Worm (Caenorhabditis elegans) whole organism, late embryonic: ENCODE data around the gene fbxb-47.

Experiments
- C38D4.7 ChIP-seq: fragments of 200-800 bp; sonication (Bioruptor generic); optimal IDR thresholded peaks from 2 replicates; lab custom pipeline; 2018; ENCODE audit warnings: mild to moderate bottlenecking, missing genetic modification characterization, moderate library complexity, missing compliant biosample characterization
- F13H6.1 ChIP-seq: sonication (generic microtip); optimal IDR thresholded peaks from 2 replicates; lab custom pipeline; 2016; ENCODE audit warnings: missing genetic modification characterization, missing compliant biosample characterization
- K02D7.2 ChIP-seq: sonication (generic microtip); optimal IDR thresholded peaks from 2 replicates; lab custom pipeline; 2017; ENCODE audit warnings: mild to moderate bottlenecking, missing genetic modification characterization, missing compliant biosample characterization
- K09A11.1 ChIP-seq: sonication (generic microtip); optimal IDR thresholded peaks from 2 replicates; lab custom pipeline; 2017; ENCODE audit warnings: antibody characterized with exemption, mild to moderate bottlenecking, missing genetic modification characterization, missing compliant biosample characterization; ENCODE audit not compliant: insufficient read depth
- T23F11.4 ChIP-seq: fragments of 200-800 bp; sonication (Bioruptor generic); optimal IDR thresholded peaks from 2 replicates; lab custom pipeline; 2018; ENCODE audit warnings: mild to moderate bottlenecking, missing genetic modification characterization, missing compliant biosample characterization
- Y22D7AL.16 ChIP-seq: sonication (generic microtip); optimal IDR thresholded peaks from 2 replicates; lab custom pipeline; 2016; ENCODE audit warnings: missing genetic modification characterization, missing compliant biosample characterization
- ahr-1 ChIP-seq: sonication (generic microtip); optimal IDR thresholded peaks from 2 replicates; lab custom pipeline; 2016; ENCODE audit warnings: missing genetic modification characterization, missing compliant biosample characterization
- ceh-24 ChIP-seq: sonication (generic microtip); optimal IDR thresholded peaks from 2 replicates; lab custom pipeline; 2016; ENCODE audit warnings: mild to moderate bottlenecking, missing genetic modification characterization, missing compliant biosample characterization
- ceh-30 ChIP-seq: fragments of 150-350 bp; optimal IDR thresholded peaks from 2 replicates; lab custom pipeline; 2014; ENCODE audit warnings: missing biosample characterization, missing genetic modification characterization
- ceh-31 ChIP-seq: sonication (generic microtip); optimal IDR thresholded peaks from 2 replicates; lab custom pipeline; 2016; ENCODE audit warnings: missing genetic modification characterization, missing compliant biosample characterization
- ceh-34 ChIP-seq: sonication (generic microtip); optimal IDR thresholded peaks from 2 replicates; lab custom pipeline; 2016; ENCODE audit warnings: mild to moderate bottlenecking, missing genetic modification characterization, missing compliant biosample characterization
- ceh-45 ChIP-seq: fragments of 200-800 bp; sonication (Bioruptor generic); IDR thresholded peaks from 2 replicates; pipeline ENCODE4 v1.3.6; 2022; ENCODE audit warnings: missing genetic modification reagents, missing genetic modification characterization, missing compliant biosample characterization
- ceh-48 ChIP-seq: sonication (generic microtip); optimal IDR thresholded peaks from 2 replicates; lab custom pipeline; 2016; ENCODE audit warnings: missing genetic modification characterization, inconsistent platforms, missing compliant biosample characterization
- ceh-6 ChIP-seq: fragments of 200-800 bp; sonication (Bioruptor generic); optimal IDR thresholded peaks from 2 replicates; lab custom pipeline; 2018; ENCODE audit warnings: mild to moderate bottlenecking, missing genetic modification characterization, missing compliant biosample characterization
- ceh-9 ChIP-seq: sonication (generic microtip); optimal IDR thresholded peaks from 2 replicates; lab custom pipeline; 2016; ENCODE audit warnings: mild to moderate bottlenecking, missing genetic modification characterization, inconsistent platforms, missing compliant biosample characterization
- che-1 ChIP-seq: sonication (generic microtip); optimal IDR thresholded peaks from 2 replicates; lab custom pipeline; 2016; ENCODE audit warnings: mild to moderate bottlenecking, missing genetic modification characterization, missing compliant biosample characterization
- dve-1 ChIP-seq: sonication (generic microtip); optimal IDR thresholded peaks from 2 replicates; lab custom pipeline; 2017; ENCODE audit warnings: antibody characterized with exemption, mild to moderate bottlenecking, missing genetic modification characterization, missing compliant biosample characterization
- eyg-1 ChIP-seq: sonication (generic microtip); optimal IDR thresholded peaks from 2 replicates; lab custom pipeline; 2016; ENCODE audit warnings: missing genotype, missing genetic modification characterization, missing compliant biosample characterization
- fax-1 ChIP-seq: sonication (generic microtip); optimal IDR thresholded peaks from 2 replicates; lab custom pipeline; 2016; ENCODE audit warnings: missing genotype, missing genetic modification characterization, missing compliant biosample characterization
- fkh-10 ChIP-seq: fragments of 150-350 bp; optimal IDR thresholded peaks from 2 replicates; lab custom pipeline; 2014; ENCODE audit warnings: missing biosample characterization, missing genetic modification reagents, missing genetic modification characterization
- fkh-6 ChIP-seq: sonication (generic microtip); optimal IDR thresholded peaks from 2 replicates; lab custom pipeline; 2016; ENCODE audit warnings: missing genetic modification characterization, missing compliant biosample characterization
- hlh-6 ChIP-seq: sonication (generic microtip); optimal IDR thresholded peaks from 2 replicates; lab custom pipeline; 2016; ENCODE audit warnings: missing genotype, missing genetic modification characterization, missing compliant biosample characterization
- hlh-8 ChIP-seq: sonication (generic microtip); optimal IDR thresholded peaks from 2 replicates; lab custom pipeline; 2016; ENCODE audit warnings: missing genotype, missing genetic modification characterization, missing compliant biosample characterization
- madf-2 ChIP-seq: sonication (generic microtip); optimal IDR thresholded peaks from 2 replicates; lab custom pipeline; 2017; ENCODE audit warnings: missing genetic modification characterization, missing compliant biosample characterization
- mec-3 ChIP-seq: sonication (generic microtip); optimal IDR thresholded peaks from 2 replicates; lab custom pipeline; 2016; ENCODE audit warnings: borderline replicate concordance, missing genetic modification characterization, missing compliant biosample characterization
- nfya-1 ChIP-seq: sonication (generic microtip); optimal IDR thresholded peaks from 2 replicates; lab custom pipeline; 2017; ENCODE audit warnings: missing genetic modification characterization, mild to moderate bottlenecking, missing compliant biosample characterization, antibody characterized with exemption, moderate library complexity
- nhr-11 ChIP-seq: fragments of 150-350 bp; optimal IDR thresholded peaks from 2 replicates; lab custom pipeline; 2014; ENCODE audit warnings: missing biosample characterization, missing genetic modification characterization
- npax-4 ChIP-seq: sonication (generic microtip); optimal IDR thresholded peaks from 2 replicates; lab custom pipeline; 2016; ENCODE audit warnings: missing genetic modification characterization, missing compliant biosample characterization
- odd-2 ChIP-seq: sonication (generic microtip); optimal IDR thresholded peaks from 2 replicates; lab custom pipeline; 2017; ENCODE audit warnings: antibody characterized with exemption, mild to moderate bottlenecking, missing genetic modification characterization, missing compliant biosample characterization
- pat-9 ChIP-seq: fragments of 200-800 bp; sonication (Bioruptor generic); optimal IDR thresholded peaks from 2 replicates; lab custom pipeline; 2018; ENCODE audit warnings: mild to moderate bottlenecking, missing genetic modification characterization, moderate library complexity, missing compliant biosample characterization
- pax-1 ChIP-seq: fragments of 150-350 bp; optimal IDR thresholded peaks from 2 replicates; lab custom pipeline; 2014; ENCODE audit warnings: missing biosample characterization, missing genetic modification characterization
- pha-4 ChIP-seq: fragments of 150-350 bp; optimal IDR thresholded peaks from 2 replicates; lab custom pipeline; 2018; ENCODE audit warnings: missing biosample characterization, missing genetic modification reagents, missing genetic modification characterization
- ref-2 ChIP-seq: sonication (generic microtip); optimal IDR thresholded peaks from 2 replicates; lab custom pipeline; 2016; ENCODE audit warnings: missing genetic modification characterization, missing compliant biosample characterization
- rnt-1 ChIP-seq: sonication (generic microtip); optimal IDR thresholded peaks from 2 replicates; lab custom pipeline; 2016; ENCODE audit warnings: missing genetic modification characterization, missing compliant biosample characterization
- sdc-2 ChIP-seq: sonication (generic microtip); optimal IDR thresholded peaks from 2 replicates; lab custom pipeline; 2016; ENCODE audit warnings: missing genotype, missing genetic modification characterization, missing compliant biosample characterization
- sox-2 ChIP-seq: fragments of 200-800 bp; sonication (Bioruptor generic); IDR thresholded peaks from 2 replicates; pipeline ENCODE4 v1.3.6; 2022; ENCODE audit warnings: missing genetic modification reagents, missing genetic modification characterization, missing compliant biosample characterization
- tbx-2 ChIP-seq: sonication (generic microtip); optimal IDR thresholded peaks from 2 replicates; lab custom pipeline; 2016; ENCODE audit warnings: missing genetic modification characterization, missing compliant biosample characterization
- tbx-7 ChIP-seq: sonication (generic microtip); optimal IDR thresholded peaks from 2 replicates; lab custom pipeline; 2016; ENCODE audit warnings: missing genotype, missing genetic modification characterization, missing compliant biosample characterization
- ttx-3 ChIP-seq: sonication (generic microtip); optimal IDR thresholded peaks from 2 replicates; lab custom pipeline; 2016; ENCODE audit warnings: missing genetic modification reagents, missing genetic modification characterization, missing compliant biosample characterization
- unc-3 ChIP-seq, 2 experiments: fragments of 200-800 bp in 1 of 2; sonication (Bioruptor generic) in 1 of 2; sonication (generic microtip) in 1 of 2; conservative IDR thresholded peaks in 1 of 2; optimal IDR thresholded peaks in 1 of 2; 2 replicates each; pipeline versions ENCODE4 v1.3.6 to Lab custom; 2016 to 2022; ENCODE audit warnings: missing compliant biosample characterization in 2 of 2, missing genetic modification characterization in 2 of 2, missing genetic modification reagents in 1 of 2
- unc-55 ChIP-seq: sonication (generic microtip); optimal IDR thresholded peaks from 2 replicates; lab custom pipeline; 2017; ENCODE audit warnings: missing biosample characterization, missing genetic modification reagents, missing genetic modification characterization
- zip-5 ChIP-seq: sonication (generic microtip); optimal IDR thresholded peaks from 2 replicates; lab custom pipeline; 2016; ENCODE audit warnings: missing genetic modification characterization, missing compliant biosample characterization

The fbxb-47 gene

DNA sequence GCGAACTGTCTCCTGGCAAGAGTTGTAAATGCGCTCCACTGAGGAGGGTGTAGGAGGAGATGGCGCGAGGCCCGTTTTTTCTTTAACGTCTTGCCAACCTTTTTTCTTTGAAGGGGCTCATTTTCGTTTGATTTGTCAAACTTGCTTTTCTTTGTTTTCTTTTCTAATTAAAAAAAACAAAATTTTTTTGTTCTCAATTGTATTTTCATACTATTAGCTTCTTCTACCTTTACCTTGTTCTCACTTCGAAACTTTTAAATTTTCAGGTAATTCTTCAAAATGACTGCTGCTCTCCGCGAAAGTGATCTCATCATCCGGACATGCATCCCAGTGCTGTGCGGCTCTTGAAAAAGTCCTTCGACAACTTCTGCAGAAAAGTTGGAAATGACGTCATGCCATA, 6.7 kb upstream of the fbxb-47 start, which contains the start of gene fbxa-184:
Gene fbxa-184, plus strand, starts transcription at position 301 of the 400 bp plus-strand sequence.
- TF ChIP-seq ahr-1 (tag; lab: Kevin White, UChicago) (no peak), dve-1 (tag; lab: Kevin White, UChicago) (no peak), ref-2 (tag; lab: Kevin White, UChicago) (no peak), eyg-1 (no peak), tbx-7 (tag; lab: Kevin White, UChicago) (no peak), sox-2 (no peak), F13H6.1 (no peak), ceh-9 (tag; lab: Kevin White, UChicago) (no peak), ceh-34 (tag; lab: Kevin White, UChicago) (no peak), pat-9 (no peak), mec-3 (tag; lab: Kevin White, UChicago) (no peak), nhr-11 (tag; lab: Kevin White, UChicago) (no peak), odd-2 (tag; lab: Kevin White, UChicago) (no peak)
- TF ChIP-seq, all 69 proteins: peak for 0

DNA sequence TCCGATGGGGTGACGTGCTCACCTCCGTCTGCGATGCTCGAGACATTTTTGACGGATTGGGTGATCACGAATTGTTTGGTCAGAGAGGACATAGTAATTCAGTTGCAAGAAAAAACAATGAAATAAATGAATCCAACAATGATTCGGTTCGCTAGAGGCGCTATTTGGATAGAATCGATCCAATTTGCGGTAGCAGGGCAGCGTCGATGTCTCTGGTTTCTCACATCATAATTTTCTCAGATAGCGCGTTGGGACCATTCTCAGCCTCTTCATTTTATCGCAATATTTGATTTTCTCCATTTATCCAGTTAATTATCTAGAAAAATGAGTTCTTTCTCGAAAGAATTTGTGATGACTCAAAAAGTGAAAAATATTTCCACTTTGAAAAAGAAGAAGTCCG, 3.1 kb upstream of the fbxb-47 start, which contains the start of gene sdz-18:
Gene sdz-18, minus strand, starts transcription at position 101 of the 400 bp plus-strand sequence.
- TF ChIP-seq ceh-24 (tag; lab: Kevin White, UChicago) (no peak), Y22D7AL.16 (tag; lab: Kevin White, UChicago) (no peak), npax-4 (tag; lab: Kevin White, UChicago) (no peak), hlh-6 (tag; lab: Kevin White, UChicago) (no peak), ceh-31 (tag; lab: Kevin White, UChicago) (no peak), madf-2 (tag; lab: Kevin White, UChicago) (no peak)
- TF ChIP-seq, all 69 proteins: peak for 0

DNA sequence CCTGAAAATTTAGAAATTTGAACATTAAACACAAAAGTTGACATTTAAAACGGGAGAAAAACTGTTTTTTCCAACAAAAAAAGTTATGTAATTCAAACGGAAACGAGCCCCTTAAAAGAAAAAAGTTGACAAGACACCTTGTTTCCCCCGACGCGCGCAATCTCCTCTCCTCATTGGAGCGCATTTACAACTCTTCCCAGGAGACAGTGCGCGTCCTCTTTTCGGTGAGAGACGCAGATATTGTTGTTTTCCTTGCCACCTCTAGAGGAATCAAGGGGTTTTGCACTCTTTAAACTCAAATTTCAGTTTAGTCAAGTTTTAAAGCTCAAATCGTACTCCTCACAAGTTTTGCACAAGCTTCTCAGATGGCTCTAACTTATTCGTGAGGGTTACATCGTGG, 7.4 kb downstream of the fbxb-47 start, which contains the start of gene F58E1.13:
Gene F58E1.13, minus strand, starts transcription at position 12 of the 400 bp plus-strand sequence.
- TF ChIP-seq T23F11.4 (GFP tag; lab: Kevin White, UChicago) (no peak), pat-9 (no peak), ceh-45 (GFP tag; lab: Robert Waterston, UW) (no peak), K02D7.2 (no peak), unc-55 (GFP tag; lab: Kevin White, UChicago) (no peak), ceh-48 (no peak)

- TF ChIP-seq fax-1 (tag; lab: Kevin White, UChicago) (no peak), pax-1 (tag; lab: Kevin White, UChicago) (no peak), ttx-3 (no peak), K09A11.1 (no peak), rnt-1 (tag; lab: Kevin White, UChicago) (no peak), F13H6.1 (no peak), pat-9 (no peak), zip-5 (tag; lab: Kevin White, UChicago) (no peak), ceh-24 (tag; lab: Kevin White, UChicago) (no peak)
- TF ChIP-seq, all 69 proteins: peak for 0
Observed at ce11 chrII:1694530-1694929, 8.7 kb downstream of the fbxb-47 start, which contains the start of gene fbxc-26. Gene fbxc-26, minus strand, starts transcription at chrII:1694630.

DNA sequence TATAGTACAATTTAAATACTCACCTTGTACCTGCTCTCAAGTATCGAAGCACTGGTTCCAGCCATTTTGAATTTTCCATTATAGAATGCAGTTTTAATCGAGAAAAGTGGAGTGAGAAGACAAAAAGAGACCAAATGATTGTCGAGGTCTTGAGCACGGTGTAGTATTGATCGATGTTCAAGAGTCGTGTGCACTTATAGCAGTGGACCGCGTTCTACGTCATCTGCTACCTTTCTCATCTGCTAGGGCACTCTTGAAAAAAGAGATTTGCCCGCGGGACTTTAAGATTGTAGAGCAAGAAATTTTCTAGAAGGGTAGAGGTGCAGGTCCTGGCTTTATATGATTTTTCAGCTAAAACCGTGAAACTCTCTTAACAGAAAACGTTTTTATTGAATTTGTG, 10.4 kb downstream of the fbxb-47 start, which contains the start of gene fbxc-21:
Gene fbxc-21, minus strand, starts transcription at position 101 of the 400 bp plus-strand sequence.
- TF ChIP-seq hlh-8 (tag; lab: Kevin White, UChicago): no peak
- TF ChIP-seq fkh-6 (tag; lab: Kevin White, UChicago): no peak
- no peak for TF ChIP-seq sdc-2 (tag; lab: Kevin White, UChicago)
- no peak for TF ChIP-seq fkh-10 (GFP tag; lab: Kevin White, UChicago)
- no peak for TF ChIP-seq nfya-1 (tag; lab: Kevin White, UChicago)
- TF ChIP-seq Y22D7AL.16 (tag; lab: Kevin White, UChicago): no peak
- no peak for TF ChIP-seq unc-3 (GFP tag; conservative IDR thresholded peaks at IDR 0.05; lab: Robert Waterston, UW)
- TF ChIP-seq unc-3 (tag; optimal IDR thresholded peaks at IDR 0.05; lab: Kevin White, UChicago): no peak
- no peak for TF ChIP-seq tbx-2 (tag; lab: Kevin White, UChicago)
- no peak for TF ChIP-seq C38D4.7 (GFP tag; lab: Kevin White, UChicago)
- no peak for TF ChIP-seq ceh-30 (tag; lab: Kevin White, UChicago)
- TF ChIP-seq ref-2 (tag; lab: Kevin White, UChicago): no peak
- no peak for TF ChIP-seq ttx-3
- TF ChIP-seq ceh-6 (GFP tag; lab: Kevin White, UChicago): no peak
- TF ChIP-seq ceh-9 (tag; lab: Kevin White, UChicago): no peak
- no peak for TF ChIP-seq che-1 (tag; lab: Kevin White, UChicago)
- no peak for TF ChIP-seq pha-4 (tag; lab: Kevin White, UChicago)
